Fruit fly (Drosophila melanogaster) S2 (cell line): ENCODE measurements around the gene Sgs3.

ENCODE experiments used
- CG8478 ChIP-seq: fragments of >200 bp; optimal IDR thresholded peaks from 2 replicates; lab custom pipeline; 2018
- CTCF ChIP-seq, 2 experiments: fragments of >200 bp; optimal IDR thresholded peaks; 2 replicates each; lab custom pipeline; 2018

Gene Sgs3

dm6 chr3L:11511921-11512320 lies at the start of gene Sgs3:
Gene Sgs3, plus strand, starts transcription at chr3L:11512221.
- no peak for TF ChIP-seq CG8478 (lab: Kevin White, UChicago)
- no peak for TF ChIP-seq CTCF (optimal IDR thresholded peaks at IDR 0.05; lab: Kevin White, UChicago)

dm6 chr3L:11465371-11465914 lies 46.6 kb upstream of the Sgs3 start, which contains the start of gene Fum3:
Gene Fum3, minus strand, starts transcription at chr3L:11465864.
- no peak for TF ChIP-seq CG8478 (lab: Kevin White, UChicago)
- TF ChIP-seq CTCF (optimal IDR thresholded peaks at IDR 0.05; lab: Kevin White, UChicago), result no peak

DNA sequence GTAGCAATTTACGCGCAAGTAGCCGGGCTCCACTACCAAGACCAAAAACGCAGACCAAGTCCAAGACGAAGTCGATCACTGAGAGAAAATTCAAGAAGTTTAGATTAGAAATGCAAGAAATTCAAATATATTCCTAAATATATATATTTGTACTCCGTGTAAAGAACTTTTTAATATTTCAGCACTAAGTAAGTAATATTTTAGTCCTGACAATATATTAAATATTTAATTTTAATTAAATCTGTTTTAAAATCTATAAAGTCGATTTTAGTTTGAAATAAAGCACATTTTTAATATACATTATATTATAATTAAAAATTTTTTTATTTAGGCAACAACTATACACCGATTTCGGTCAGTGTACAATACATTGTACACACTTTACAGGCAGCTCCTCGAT lies 45.0 kb upstream of the Sgs3 start:
- no peak for TF ChIP-seq CG8478 (lab: Kevin White, UChicago)
- TF ChIP-seq CTCF (optimal IDR thresholded peaks at IDR 0.05; lab: Kevin White, UChicago), result no peak

DNA sequence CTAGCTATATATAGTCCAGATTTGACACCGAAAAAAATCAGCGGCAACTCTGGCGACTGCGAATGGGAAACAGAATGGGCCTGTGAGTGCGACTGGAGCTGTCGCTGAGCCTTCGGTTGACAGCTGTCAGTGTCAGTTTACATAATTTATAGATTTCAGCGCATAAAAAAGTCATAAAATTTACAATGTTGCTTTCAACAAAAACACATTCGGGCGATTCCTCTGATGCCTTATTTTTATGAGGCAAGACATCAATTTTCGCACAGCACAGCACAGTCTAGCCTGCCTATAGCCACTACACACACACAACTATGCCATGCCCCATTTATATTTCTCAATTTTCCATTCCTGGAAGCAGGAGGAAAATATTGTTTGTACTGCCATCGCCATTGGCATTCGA lies 39.6 kb upstream of the Sgs3 start:
- TF ChIP-seq CTCF (optimal IDR thresholded peaks at IDR 0.05; lab: Kevin White, UChicago) (no peak), CG8478 (lab: Kevin White, UChicago) (no peak)

- no peak for TF ChIP-seq CTCF (optimal IDR thresholded peaks at IDR 0.05; lab: Kevin White, UChicago)
- no peak for TF ChIP-seq CG8478 (lab: Kevin White, UChicago)
Observed at dm6 chr3L:11472991-11473390, 39.0 kb upstream of the Sgs3 start, which contains the start of gene Vha16-3. Gene Vha16-3, plus strand, starts transcription at chr3L:11473291.

DNA sequence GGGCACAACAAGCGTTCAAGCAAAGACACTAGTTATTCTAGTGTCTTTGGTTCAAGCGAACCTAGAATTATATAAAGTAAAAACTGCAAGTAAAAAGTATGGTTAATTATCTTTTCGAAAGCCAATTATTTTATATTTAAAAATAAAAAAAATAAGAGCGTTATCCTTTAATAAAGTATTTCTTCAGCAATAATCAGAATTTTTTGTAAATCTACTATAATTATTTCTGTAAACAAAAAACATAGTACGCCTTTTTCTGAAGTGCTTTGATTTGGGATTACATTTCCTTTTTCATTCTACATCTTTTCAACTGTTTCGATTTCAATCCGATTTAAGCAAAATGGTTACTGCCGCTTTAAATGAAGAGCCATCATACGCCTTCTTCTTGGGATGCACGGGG lies 37.4 kb upstream of the Sgs3 start, which contains the start of gene Vha16-2:
Gene Vha16-2 (plus strand): TSS at position 301 of the 400 bp plus-strand sequence.
- TF ChIP-seq CTCF (optimal IDR thresholded peaks at IDR 0.05; lab: Kevin White, UChicago) (no peak), CG8478 (lab: Kevin White, UChicago) (no peak)

- TF ChIP-seq CG8478 (lab: Kevin White, UChicago) (no peak), CTCF (optimal IDR thresholded peaks at IDR 0.05; lab: Kevin White, UChicago) (no peak)
Observed at dm6 chr3L:11480304-11480703, 31.7 kb upstream of the Sgs3 start.

- TF ChIP-seq CTCF (optimal IDR thresholded peaks at IDR 0.05; lab: Kevin White, UChicago), result no peak
- TF ChIP-seq CG8478 (lab: Kevin White, UChicago), result no peak
Observed at dm6 chr3L:11483135-11483534, 28.9 kb upstream of the Sgs3 start.

DNA sequence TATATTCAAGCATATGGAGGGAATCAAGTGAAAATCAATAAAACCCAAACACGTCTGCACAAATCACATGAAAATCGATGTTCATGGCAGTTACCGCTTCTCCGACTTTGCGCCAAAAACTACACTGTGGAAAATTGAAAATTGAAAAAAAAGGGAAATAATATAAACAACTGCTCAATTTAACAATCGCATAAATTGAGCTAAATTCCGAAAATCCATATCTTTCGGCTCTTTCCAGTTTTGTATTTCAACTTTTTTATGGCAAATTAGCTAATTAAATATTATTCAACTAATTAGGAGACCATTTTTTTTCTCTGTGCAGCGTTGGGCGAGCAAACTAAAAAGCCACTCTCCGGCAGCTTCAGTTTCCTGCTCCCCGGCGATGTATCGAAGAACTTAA lies 27.5 kb upstream of the Sgs3 start:
- TF ChIP-seq CG8478 (lab: Kevin White, UChicago) (no peak), CTCF (optimal IDR thresholded peaks at IDR 0.05; lab: Kevin White, UChicago) (no peak)

DNA sequence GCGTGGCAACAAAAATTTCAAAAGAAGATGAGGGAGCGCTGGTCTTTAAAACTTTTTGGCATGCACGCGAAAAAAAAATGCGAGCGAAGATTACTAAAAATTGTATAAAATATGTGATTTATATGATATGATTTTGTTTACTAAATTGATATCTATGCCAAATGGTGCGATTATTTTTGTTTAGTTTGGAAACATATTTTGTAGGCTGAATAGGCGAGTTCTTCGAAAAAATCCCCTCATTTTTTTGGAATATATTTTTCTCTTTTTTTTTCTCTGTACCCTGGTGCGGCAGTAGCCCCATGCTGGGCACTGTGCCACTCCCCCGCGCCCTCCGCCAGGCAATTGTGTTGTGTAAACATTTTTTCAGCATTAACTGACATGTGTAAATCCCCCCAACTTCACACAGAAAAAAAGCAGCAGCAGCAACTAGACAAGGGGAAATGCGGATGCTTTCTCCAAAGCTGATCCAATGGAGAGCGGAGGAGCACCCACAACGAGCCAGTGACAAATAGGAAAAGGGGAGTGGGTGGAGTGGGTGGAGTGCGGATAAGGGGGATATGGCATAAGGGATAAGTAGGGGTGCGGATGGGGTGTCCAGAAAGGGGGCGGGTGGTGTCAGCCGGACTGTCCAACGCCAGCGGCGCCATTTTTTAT lies 25.9 kb upstream of the Sgs3 start:
- TF ChIP-seq CTCF (optimal IDR thresholded peaks at IDR 0.05; lab: Kevin White, UChicago), result no peak
- no peak for TF ChIP-seq CG8478 (lab: Kevin White, UChicago)

dm6 chr3L:11487327-11487973 lies 24.6 kb upstream of the Sgs3 start, which contains the start of gene chrb:
Gene chrb, plus strand, starts transcription at chr3L:11487550.
- TF ChIP-seq CG8478 (lab: Kevin White, UChicago) (no peak), CTCF (optimal IDR thresholded peaks at IDR 0.05; lab: Kevin White, UChicago) (no peak)

- TF ChIP-seq CTCF (optimal IDR thresholded peaks at IDR 0.05; lab: Kevin White, UChicago) (no peak), CG8478 (lab: Kevin White, UChicago) (no peak)
Observed at dm6 chr3L:11488264-11488663, 23.8 kb upstream of the Sgs3 start.

DNA sequence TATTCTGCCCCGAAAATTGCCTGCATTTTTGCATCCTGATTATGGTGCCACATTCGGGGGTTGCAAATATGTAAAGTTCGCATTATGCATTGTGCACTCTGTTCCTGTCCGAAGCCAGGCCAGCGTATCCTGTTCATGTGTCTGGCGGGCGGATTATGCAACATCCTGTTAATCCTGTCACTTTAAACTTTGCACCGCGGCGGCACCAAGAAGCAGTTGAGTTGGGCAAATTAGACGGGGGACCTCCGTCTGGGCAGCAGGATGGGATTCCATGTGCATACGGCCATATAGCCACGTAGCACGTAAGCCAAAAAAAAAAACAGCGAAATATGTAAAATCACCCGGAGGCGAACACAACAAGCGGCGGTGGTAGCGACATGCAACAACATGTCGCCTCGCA lies 22.5 kb upstream of the Sgs3 start:
- TF ChIP-seq CG8478 (lab: Kevin White, UChicago) (no peak), CTCF (optimal IDR thresholded peaks at IDR 0.05; lab: Kevin White, UChicago) (no peak)

- TF ChIP-seq CTCF (optimal IDR thresholded peaks at IDR 0.05; lab: Kevin White, UChicago) (no peak), CG8478 (lab: Kevin White, UChicago) (no peak)
Observed at dm6 chr3L:11490539-11490938, 21.5 kb upstream of the Sgs3 start.

DNA sequence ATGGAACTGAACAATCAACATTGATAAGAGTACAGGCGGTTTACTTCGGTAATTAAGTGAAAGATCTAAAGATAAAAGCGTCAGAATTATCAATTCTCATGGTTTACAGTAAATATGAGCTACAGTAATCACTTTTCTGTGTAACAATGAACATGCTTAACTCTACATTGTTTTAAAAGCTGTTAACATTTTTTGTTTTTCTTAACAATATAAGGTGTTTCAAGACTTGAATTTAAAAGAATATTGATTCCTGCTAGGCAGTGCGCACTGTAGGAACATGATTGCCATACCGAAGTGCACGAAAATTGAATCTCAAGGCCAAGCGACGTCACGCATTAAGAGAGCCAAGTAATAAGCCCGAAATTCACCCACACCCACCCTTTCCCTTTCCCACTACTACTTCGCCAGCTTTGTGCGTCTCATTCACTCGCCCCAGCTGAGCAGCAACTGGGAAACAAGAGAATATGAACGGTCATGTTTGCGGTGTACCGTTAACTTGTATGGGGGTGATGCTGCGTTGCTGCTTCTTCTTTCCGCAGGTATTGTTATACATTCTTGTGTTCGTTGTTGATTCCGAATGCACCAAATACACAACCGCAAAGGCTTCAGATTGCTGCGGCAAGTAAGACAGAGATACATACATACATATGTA lies 20.7 kb upstream of the Sgs3 start:
- TF ChIP-seq CTCF (optimal IDR thresholded peaks at IDR 0.05; lab: Kevin White, UChicago) (no peak), CG8478 (lab: Kevin White, UChicago) (no peak)
